Worm (Caenorhabditis elegans) whole organism, young adult: ENCODE measurements around the gene srg-39.

Experiments used
- B0019.2 ChIP-seq: fragments of 200-800 bp; sonication (Bioruptor generic); conservative IDR thresholded peaks from 2 replicates; pipeline ENCODE4 v1.3.6; 2022; ENCODE audit warnings: missing genetic modification reagents, missing genetic modification characterization, missing compliant biosample characterization
- B0261.1 ChIP-seq: sonication (generic microtip); optimal IDR thresholded peaks from 2 replicates; lab custom pipeline; 2016; ENCODE audit warnings: mild to moderate bottlenecking, missing genetic modification characterization, moderate library complexity, missing compliant biosample characterization
- B0336.3 ChIP-seq: fragments of 200-800 bp; sonication (Bioruptor generic); IDR thresholded peaks from 2 replicates; pipeline ENCODE4 v1.3.6; 2022; ENCODE audit warnings: missing genetic modification characterization, missing compliant biosample characterization
- C17E4.6 ChIP-seq: fragments of 200-800 bp; sonication (Bioruptor generic); IDR thresholded peaks from 2 replicates; pipeline ENCODE4 v1.3.6; 2022; ENCODE audit warnings: missing genetic modification reagents, missing genetic modification characterization, missing compliant biosample characterization
- F10E7.11 ChIP-seq: sonication (generic microtip); optimal IDR thresholded peaks from 2 replicates; lab custom pipeline; 2017; ENCODE audit warnings: mild to moderate bottlenecking, missing genetic modification characterization, moderate library complexity, missing compliant biosample characterization
- F23B12.7 ChIP-seq: sonication (generic microtip); optimal IDR thresholded peaks from 2 replicates; lab custom pipeline; 2017; ENCODE audit warnings: missing genetic modification characterization, mild to moderate bottlenecking, missing compliant biosample characterization, antibody characterized with exemption, moderate library complexity; ENCODE audit not compliant: insufficient read depth
- F33H1.4 ChIP-seq: fragments of 200-800 bp; sonication (Bioruptor generic); IDR thresholded peaks from 2 replicates; pipeline ENCODE4 v1.3.6; 2022; ENCODE audit warnings: missing genetic modification reagents, missing genetic modification characterization, missing compliant biosample characterization
- F57C9.4 ChIP-seq: sonication (generic microtip); optimal IDR thresholded peaks from 2 replicates; lab custom pipeline; 2017; ENCODE audit warnings: mild to moderate bottlenecking, missing genetic modification characterization, missing compliant biosample characterization
- K12H6.12 ChIP-seq: fragments of 200-800 bp; sonication (Bioruptor generic); optimal IDR thresholded peaks from 2 replicates; lab custom pipeline; 2018; ENCODE audit warnings: mild to moderate bottlenecking, missing genetic modification characterization, missing compliant biosample characterization
- Y53F4B.3 ChIP-seq: fragments of 200-800 bp; sonication (Bioruptor generic); IDR thresholded peaks from 2 replicates; pipeline ENCODE4 v1.3.6; 2022; ENCODE audit warnings: missing genetic modification reagents, missing genetic modification characterization, missing compliant biosample characterization
- Y53G8AR.9 ChIP-seq: fragments of 200-800 bp; sonication (Bioruptor generic); conservative IDR thresholded peaks from 2 replicates; pipeline ENCODE4 v1.3.6; 2022; ENCODE audit warnings: missing genetic modification reagents, missing genetic modification characterization, missing compliant biosample characterization
- Y56A3A.18 ChIP-seq: fragments of 200-800 bp; sonication (Bioruptor generic); IDR thresholded peaks from 2 replicates; pipeline ENCODE4 v1.3.6; 2022; ENCODE audit warnings: missing genetic modification reagents, missing genetic modification characterization, missing compliant biosample characterization
- aptf-2 ChIP-seq: fragments of 200-800 bp; sonication (Bioruptor generic); conservative IDR thresholded peaks from 2 replicates; pipeline ENCODE4 v1.3.6; 2022; ENCODE audit warnings: missing genetic modification reagents, missing genetic modification characterization, missing compliant biosample characterization
- attf-6 ChIP-seq: fragments of 200-800 bp; sonication (Bioruptor generic); IDR thresholded peaks from 2 replicates; pipeline ENCODE4 v1.3.6; 2022; ENCODE audit warnings: missing genetic modification reagents, missing genetic modification characterization, missing compliant biosample characterization
- bed-1 ChIP-seq: fragments of 200-800 bp; sonication (Bioruptor generic); IDR thresholded peaks from 2 replicates; pipeline ENCODE4 v1.3.6; 2022; ENCODE audit warnings: missing genetic modification reagents, missing genetic modification characterization, missing compliant biosample characterization
- cebp-1 ChIP-seq, 2 experiments: fragments of 200-800 bp in 1 of 2; sonication (Bioruptor generic) in 1 of 2; sonication (generic microtip) in 1 of 2; IDR thresholded peaks in 1 of 2; optimal IDR thresholded peaks in 1 of 2; 2 replicates each; pipeline versions ENCODE4 v1.3.6 to Lab custom; 2017 to 2022; ENCODE audit warnings: missing compliant biosample characterization in 2 of 2, missing genetic modification characterization in 2 of 2, mild to moderate bottlenecking in 1 of 2, missing genetic modification reagents in 1 of 2, moderate library complexity in 1 of 2
- ceh-58 ChIP-seq: fragments of 200-800 bp; sonication (Bioruptor generic); IDR thresholded peaks from 2 replicates; pipeline ENCODE4 v1.3.6; 2022; ENCODE audit warnings: missing genetic modification characterization, missing compliant biosample characterization
- ceh-79 ChIP-seq: sonication (generic microtip); optimal IDR thresholded peaks from 2 replicates; lab custom pipeline; 2017; ENCODE audit warnings: mild to moderate bottlenecking, missing genetic modification characterization, missing compliant biosample characterization
- ceh-91 ChIP-seq: fragments of 200-800 bp; sonication (Bioruptor generic); IDR thresholded peaks from 2 replicates; pipeline ENCODE4 v1.3.6; 2022; ENCODE audit warnings: missing genetic modification reagents, missing genetic modification characterization, missing compliant biosample characterization
- chd-7 ChIP-seq: sonication (generic microtip); optimal IDR thresholded peaks from 2 replicates; lab custom pipeline; 2016; ENCODE audit warnings: mild to moderate bottlenecking, missing genetic modification characterization, moderate library complexity, missing compliant biosample characterization
- die-1 ChIP-seq: sonication (generic microtip); optimal IDR thresholded peaks from 2 replicates; lab custom pipeline; 2016; ENCODE audit warnings: missing genotype, mild to moderate bottlenecking, missing genetic modification characterization, missing compliant biosample characterization
- egl-18 ChIP-seq: fragments of 200-800 bp; sonication (Bioruptor generic); IDR thresholded peaks from 2 replicates; pipeline ENCODE4 v1.3.6; 2022; ENCODE audit warnings: missing genetic modification reagents, missing genetic modification characterization, missing compliant biosample characterization
- egrh-3 ChIP-seq: fragments of 200-800 bp; sonication (Bioruptor generic); IDR thresholded peaks from 2 replicates; pipeline ENCODE4 v1.3.6; 2022; ENCODE audit warnings: missing genetic modification reagents, missing genetic modification characterization, missing compliant biosample characterization
- ets-4 ChIP-seq: fragments of 200-800 bp; sonication (Bioruptor generic); optimal IDR thresholded peaks from 2 replicates; lab custom pipeline; 2018; ENCODE audit warnings: mild to moderate bottlenecking, missing genetic modification characterization, missing compliant biosample characterization
- hlh-26 ChIP-seq: fragments of 200-800 bp; sonication (Bioruptor generic); conservative IDR thresholded peaks from 2 replicates; pipeline ENCODE4 v1.3.6; 2022; ENCODE audit warnings: missing genetic modification reagents, missing genetic modification characterization, missing compliant biosample characterization
- hmg-20 ChIP-seq: fragments of 200-800 bp; sonication (Bioruptor generic); IDR thresholded peaks from 2 replicates; pipeline ENCODE4 v1.3.6; 2022; ENCODE audit warnings: missing genetic modification reagents, missing genetic modification characterization, missing compliant biosample characterization
- hrde-1 ChIP-seq: sonication (generic microtip); optimal IDR thresholded peaks from 2 replicates; lab custom pipeline; 2016; ENCODE audit warnings: missing genetic modification characterization, mild to moderate bottlenecking, missing compliant biosample characterization, moderate library complexity, missing genotype, missing genetic modification reagents, borderline replicate concordance
- lag-1 ChIP-seq: fragments of 200-800 bp; sonication (Bioruptor generic); IDR thresholded peaks from 2 replicates; pipeline ENCODE4 v1.3.6; 2022; ENCODE audit warnings: missing genetic modification reagents, missing genetic modification characterization, missing compliant biosample characterization
- let-607 ChIP-seq, 2 experiments: fragments of 200-800 bp in 1 of 2; sonication (Bioruptor generic) in 1 of 2; sonication (generic microtip) in 1 of 2; optimal IDR thresholded peaks; 2 replicates each; lab custom pipeline; 2016 to 2018; ENCODE audit warnings: mild to moderate bottlenecking in 2 of 2, missing compliant biosample characterization in 2 of 2, missing genetic modification characterization in 2 of 2, moderate library complexity in 2 of 2, missing genotype in 1 of 2
- lin-35 ChIP-seq, 3 experiments: fragments of 150-350 bp in 2 of 3; sonication (generic microtip) in 1 of 3; optimal IDR thresholded peaks; 2 replicates each; lab custom pipeline; 2014 to 2018; ENCODE audit warnings: missing biosample characterization in 3 of 3, missing genetic modification characterization in 3 of 3, missing genetic modification reagents in 3 of 3
- lin-54 ChIP-seq: fragments of 200-800 bp; sonication (Bioruptor generic); optimal IDR thresholded peaks from 2 replicates; lab custom pipeline; 2018; ENCODE audit warnings: mild to moderate bottlenecking, missing genetic modification characterization, missing compliant biosample characterization
- lsl-1 ChIP-seq: fragments of 200-800 bp; sonication (Bioruptor generic); optimal IDR thresholded peaks from 2 replicates; lab custom pipeline; 2018; ENCODE audit warnings: mild to moderate bottlenecking, missing genetic modification characterization, moderate library complexity, missing compliant biosample characterization
- lsy-27 ChIP-seq: sonication (generic microtip); optimal IDR thresholded peaks from 2 replicates; lab custom pipeline; 2017; ENCODE audit warnings: missing genetic modification characterization, mild to moderate bottlenecking, missing compliant biosample characterization, antibody characterized with exemption, missing genotype, borderline replicate concordance; ENCODE audit not compliant: insufficient read depth
- madf-3 ChIP-seq: fragments of 200-800 bp; sonication (Bioruptor generic); IDR thresholded peaks from 2 replicates; pipeline ENCODE4 v1.3.6; 2022; ENCODE audit warnings: missing genetic modification reagents, missing genetic modification characterization, missing compliant biosample characterization
- mxl-1 ChIP-seq: sonication (generic microtip); optimal IDR thresholded peaks from 2 replicates; lab custom pipeline; 2016; ENCODE audit warnings: missing genetic modification characterization, missing compliant biosample characterization
- nhr-80 ChIP-seq: sonication (generic microtip); optimal IDR thresholded peaks from 2 replicates; lab custom pipeline; 2016; ENCODE audit warnings: missing genetic modification characterization, missing compliant biosample characterization
- rcor-1 ChIP-seq: fragments of 200-800 bp; sonication (Bioruptor generic); IDR thresholded peaks from 2 replicates; pipeline ENCODE4 v1.3.6; 2022; ENCODE audit warnings: missing genetic modification reagents, missing genetic modification characterization, missing compliant biosample characterization
- rec-8 ChIP-seq, 2 experiments: sonication (generic microtip); optimal IDR thresholded peaks; 2 replicates each; lab custom pipeline; 2016; ENCODE audit warnings: mild to moderate bottlenecking in 2 of 2, missing genetic modification characterization in 2 of 2, missing genetic modification reagents in 2 of 2, missing genotype in 2 of 2, missing biosample characterization in 1 of 2, missing compliant biosample characterization in 1 of 2, moderate library complexity in 1 of 2
- rpc-1 ChIP-seq, 2 experiments: fragments of 150-350 bp in 1 of 2; sonication (generic microtip) in 1 of 2; optimal IDR thresholded peaks; 2 replicates each; lab custom pipeline; 2014 to 2018; ENCODE audit warnings: missing biosample characterization in 1 of 2, missing genetic modification characterization in 1 of 2, missing genetic modification reagents in 1 of 2, missing genotype in 1 of 2
- sea-2 ChIP-seq: fragments of 200-800 bp; sonication (Bioruptor generic); IDR thresholded peaks from 2 replicates; pipeline ENCODE4 v1.3.6; 2022; ENCODE audit warnings: missing genetic modification characterization, missing compliant biosample characterization
- somi-1 ChIP-seq: fragments of 200-800 bp; sonication (Bioruptor generic); optimal IDR thresholded peaks from 2 replicates; lab custom pipeline; 2018; ENCODE audit warnings: mild to moderate bottlenecking, missing genetic modification characterization, missing compliant biosample characterization
- tbx-9 ChIP-seq: sonication (generic microtip); optimal IDR thresholded peaks from 2 replicates; lab custom pipeline; 2016; ENCODE audit warnings: borderline replicate concordance, missing genetic modification characterization, inconsistent platforms, missing compliant biosample characterization
- tlf-1 ChIP-seq: fragments of 200-800 bp; sonication (Bioruptor generic); optimal IDR thresholded peaks from 2 replicates; lab custom pipeline; 2018; ENCODE audit warnings: mild to moderate bottlenecking, missing genetic modification characterization, missing compliant biosample characterization
- unc-62 ChIP-seq: fragments of 150-350 bp; optimal IDR thresholded peaks from 2 replicates; lab custom pipeline; 2014; ENCODE audit warnings: missing biosample characterization, missing genetic modification reagents, missing genetic modification characterization
- zim-3 ChIP-seq: sonication (generic microtip); optimal IDR thresholded peaks from 2 replicates; lab custom pipeline; 2017; ENCODE audit warnings: mild to moderate bottlenecking, missing genetic modification characterization, moderate library complexity, missing compliant biosample characterization
- ztf-22 ChIP-seq: fragments of 200-800 bp; sonication (Bioruptor generic); optimal IDR thresholded peaks from 2 replicates; lab custom pipeline; 2018; ENCODE audit warnings: mild to moderate bottlenecking, missing genetic modification characterization, moderate library complexity, missing compliant biosample characterization
- ztf-3 ChIP-seq: fragments of 200-800 bp; sonication (Bioruptor generic); optimal IDR thresholded peaks from 2 replicates; lab custom pipeline; 2018; ENCODE audit warnings: mild to moderate bottlenecking, missing genetic modification characterization, missing compliant biosample characterization

The srg-39 gene

DNA sequence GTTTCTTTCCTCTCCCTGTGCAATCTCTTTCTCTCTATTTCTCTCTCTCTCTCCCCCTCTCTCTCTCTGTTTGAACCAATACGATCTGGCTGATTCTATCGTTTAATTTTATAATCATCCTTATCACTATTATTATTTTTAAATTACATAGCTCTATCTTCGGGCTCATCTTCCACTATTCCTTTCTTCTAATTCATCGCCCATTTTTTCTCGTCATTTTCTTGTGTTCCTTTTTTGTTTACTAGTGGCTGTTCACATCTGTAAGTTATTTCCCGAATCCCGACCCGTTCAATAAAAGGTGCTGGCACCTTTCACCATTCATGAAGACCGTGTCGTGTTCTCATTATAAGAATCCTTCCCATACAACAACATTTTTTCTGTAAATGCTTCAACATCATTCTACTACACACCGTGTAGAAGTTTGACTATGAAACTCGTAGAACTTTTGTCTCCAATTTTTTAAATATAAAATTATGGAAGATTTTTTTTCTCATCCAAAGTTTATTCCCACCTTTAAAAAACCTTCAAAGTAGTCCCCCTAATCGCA lies 34.0 kb downstream of the srg-39 start (continued):
- TF ChIP-seq lin-35 (GFP tag; optimal IDR thresholded peaks at IDR 0.05; lab: Kevin White, UChicago) (no peak), lsl-1 (GFP tag; lab: Kevin White, UChicago) (no peak), lsy-27 (tag; lab: Kevin White, UChicago) (no peak), K12H6.12 (tag; lab: Kevin White, UChicago) (no peak), rec-8 (tag; optimal IDR thresholded peaks at IDR 0.05; lab: Kevin White, UChicago) (no peak), F23B12.7 (tag; lab: Kevin White, UChicago) (no peak), F33H1.4 (GFP tag; lab: Robert Waterston, UW) (no peak), die-1 (tag; lab: Kevin White, UChicago) (no peak), hlh-26 (GFP tag; lab: Robert Waterston, UW) (no peak), C17E4.6 (no peak), B0261.1 (tag; lab: Kevin White, UChicago) (no peak), B0019.2 (no peak), bed-1 (no peak), somi-1 (GFP tag; lab: Kevin White, UChicago) (peak; percentile 53), mxl-1 (tag; lab: Kevin White, UChicago) (no peak), Y53F4B.3 (no peak), chd-7 (tag; lab: Kevin White, UChicago) (no peak), unc-62 (GFP tag; lab: Kevin White, UChicago) (no peak), hmg-20 (no peak), ztf-3 (GFP tag; lab: Kevin White, UChicago) (no peak), ceh-58 (GFP tag; lab: Robert Waterston, UW) (no peak), ceh-91 (GFP tag; lab: Robert Waterston, UW) (no peak), Y56A3A.18 (no peak), sea-2 (GFP tag; lab: Robert Waterston, UW) (no peak), hrde-1 (tag; lab: Kevin White, UChicago) (peak; percentile 41), rcor-1 (GFP tag; lab: Robert Waterston, UW) (no peak), rpc-1 (optimal IDR thresholded peaks at IDR 0.05; lab: Kevin White, UChicago) (no peak), rpc-1 (tag; optimal IDR thresholded peaks at IDR 0.05; lab: Kevin White, UChicago) (no peak), egrh-3 (no peak), B0336.3 (GFP tag; lab: Robert Waterston, UW) (peak; percentile 41; the same call in 1 of the 2 replicates), ceh-79 (tag; lab: Kevin White, UChicago) (no peak), egl-18 (GFP tag; lab: Robert Waterston, UW) (no peak), madf-3 (GFP tag; lab: Robert Waterston, UW) (0 out of 2 replicates have a peak, but pooled peaks have one; percentile 39), aptf-2 (GFP tag; lab: Robert Waterston, UW) (no peak), ets-4 (GFP tag; lab: Kevin White, UChicago) (no peak), F57C9.4 (tag; lab: Kevin White, UChicago) (no peak), nhr-80 (tag; lab: Kevin White, UChicago) (no peak), cebp-1 (GFP tag; IDR thresholded peaks at IDR 0.05; lab: Robert Waterston, UW) (no peak), cebp-1 (tag; optimal IDR thresholded peaks at IDR 0.05; lab: Kevin White, UChicago) (peak; percentile 43), ztf-22 (GFP tag; lab: Kevin White, UChicago) (no peak), lin-54 (GFP tag; lab: Kevin White, UChicago) (no peak), lag-1 (GFP tag; lab: Robert Waterston, UW) (no peak), attf-6 (GFP tag; lab: Robert Waterston, UW) (no peak), zim-3 (tag; lab: Kevin White, UChicago) (no peak), let-607 (tag; optimal IDR thresholded peaks at IDR 0.05; lab: Kevin White, UChicago) (peak in 1 of 2 experiments; percentile 28), F10E7.11 (tag; lab: Kevin White, UChicago) (no peak), Y53G8AR.9 (peak; percentile 38; the same call in 1 of the 2 replicates), tbx-9 (tag; lab: Kevin White, UChicago) (no peak), tlf-1 (GFP tag; lab: Kevin White, UChicago) (no peak)
